Worm (Caenorhabditis elegans) whole organism, L4 larva: Measurements from ENCODE around the gene srg-40.

Experiments used
- ama-1 ChIP-seq: fragments of 150-350 bp; optimal IDR thresholded peaks from 2 replicates; lab custom pipeline; 2014; ENCODE audit warnings: inconsistent platforms, mixed read lengths
- arid-1 ChIP-seq: fragments of 200-800 bp; sonication (Bioruptor generic); conservative IDR thresholded peaks from 2 replicates; pipeline ENCODE4 v1.3.6; 2022; ENCODE audit warnings: missing genetic modification reagents, missing genetic modification characterization, missing compliant biosample characterization
- daf-12 ChIP-seq: fragments of 150-350 bp; optimal IDR thresholded peaks from 2 replicates; lab custom pipeline; 2014; ENCODE audit warnings: missing biosample characterization, missing genetic modification reagents, missing genetic modification characterization
- lin-13 ChIP-seq: fragments of 150-350 bp; optimal IDR thresholded peaks from 2 replicates; lab custom pipeline; 2014; ENCODE audit warnings: missing biosample characterization, missing genetic modification reagents, missing genetic modification characterization
- lin-15B ChIP-seq: fragments of 150-350 bp; sonication (generic microtip); optimal IDR thresholded peaks from 3 replicates; lab custom pipeline; 2014; ENCODE audit warnings: missing biosample characterization, missing genetic modification characterization
- snpc-4 ChIP-seq: fragments of 150-350 bp; optimal IDR thresholded peaks from 2 replicates; lab custom pipeline; 2014; ENCODE audit warnings: missing biosample characterization, missing genetic modification characterization
- ztf-7 ChIP-seq: fragments of 150-350 bp; optimal IDR thresholded peaks from 2 replicates; lab custom pipeline; 2014; ENCODE audit warnings: missing biosample characterization, missing genetic modification characterization

ce11 chrV:11200316-11200715 is 35.9 kb upstream of the srg-40 start, which contains the start of gene K10D6.3:
- no peak for TF ChIP-seq lin-15B (tag; lab: Kevin White, UChicago)
- no peak for TF ChIP-seq snpc-4 (tag; lab: Kevin White, UChicago)
- no peak for TF ChIP-seq ama-1
- TF ChIP-seq ztf-7, result no peak
- no peak for TF ChIP-seq daf-12 (tag; lab: Kevin White, UChicago)
- no peak for TF ChIP-seq lin-13
- TF ChIP-seq arid-1 (GFP tag; lab: Robert Waterston, UW), result no peak
